Worm (Caenorhabditis elegans) whole organism, mixed stage, embryonic: ENCODE measurements around the gene T19C4.5.
A peak's percentile ranks its signal among the peaks of the same experiment; 100 is the strongest.

Source experiments
- blmp-1 ChIP-seq: fragments of 150-350 bp; optimal IDR thresholded peaks from 2 replicates; lab custom pipeline; 2014; ENCODE audit warnings: missing biosample characterization, missing genetic modification characterization
- ceh-43 ChIP-seq: fragments of 200-800 bp; sonication (Bioruptor generic); optimal IDR thresholded peaks from 2 replicates; lab custom pipeline; 2018; ENCODE audit warnings: mild to moderate bottlenecking, missing genetic modification characterization, moderate library complexity, missing compliant biosample characterization
- ceh-83 ChIP-seq: fragments of 200-800 bp; sonication (Bioruptor generic); optimal IDR thresholded peaks from 2 replicates; lab custom pipeline; 2018; ENCODE audit warnings: mild to moderate bottlenecking, missing genetic modification characterization, missing compliant biosample characterization
- ces-1 ChIP-seq: fragments of 150-350 bp; optimal IDR thresholded peaks from 2 replicates; lab custom pipeline; 2014; ENCODE audit warnings: missing biosample characterization, missing genetic modification reagents, missing genetic modification characterization
- cnd-1 ChIP-seq: fragments of 200-800 bp; sonication (Bioruptor generic); optimal IDR thresholded peaks from 2 replicates; lab custom pipeline; 2018; ENCODE audit warnings: mild to moderate bottlenecking, missing genetic modification characterization, missing compliant biosample characterization
- drap-1 ChIP-seq: fragments of 200-800 bp; sonication (Bioruptor generic); optimal IDR thresholded peaks from 3 replicates; lab custom pipeline; 2018; ENCODE audit warnings: mild to moderate bottlenecking, missing genetic modification characterization, missing compliant biosample characterization
- elt-1 ChIP-seq: sonication (generic microtip); optimal IDR thresholded peaks from 2 replicates; lab custom pipeline; 2017; ENCODE audit warnings: missing genetic modification characterization, mild to moderate bottlenecking, missing compliant biosample characterization, antibody characterized with exemption, moderate library complexity, borderline replicate concordance; ENCODE audit not compliant: insufficient read depth
- elt-3 ChIP-seq: fragments of 150-350 bp; optimal IDR thresholded peaks from 2 replicates; lab custom pipeline; 2014; ENCODE audit warnings: missing biosample characterization, missing genetic modification characterization
- flh-1 ChIP-seq: fragments of 200-800 bp; sonication (Bioruptor generic); optimal IDR thresholded peaks from 2 replicates; lab custom pipeline; 2018; ENCODE audit warnings: mild to moderate bottlenecking, missing genetic modification characterization, moderate library complexity, missing compliant biosample characterization
- ham-2 ChIP-seq: fragments of 200-800 bp; sonication (Bioruptor generic); optimal IDR thresholded peaks from 2 replicates; lab custom pipeline; 2018; ENCODE audit warnings: mild to moderate bottlenecking, missing genetic modification characterization, missing compliant biosample characterization
- hlh-1 ChIP-seq: fragments of 150-350 bp; optimal IDR thresholded peaks from 2 replicates; lab custom pipeline; 2014; ENCODE audit warnings: missing biosample characterization, missing genetic modification reagents, missing genetic modification characterization
- lin-13 ChIP-seq: fragments of 150-350 bp; optimal IDR thresholded peaks from 2 replicates; lab custom pipeline; 2014; ENCODE audit warnings: missing biosample characterization, missing genetic modification characterization
- lin-32 ChIP-seq: fragments of 200-800 bp; sonication (Bioruptor generic); optimal IDR thresholded peaks from 2 replicates; lab custom pipeline; 2018; ENCODE audit warnings: mild to moderate bottlenecking, missing genetic modification characterization, missing compliant biosample characterization
- lsy-2 ChIP-seq: fragments of 150-350 bp; optimal IDR thresholded peaks from 2 replicates; lab custom pipeline; 2014; ENCODE audit warnings: missing biosample characterization, missing genetic modification characterization
- mep-1 ChIP-seq: fragments of 150-350 bp; optimal IDR thresholded peaks from 2 replicates; lab custom pipeline; 2017; ENCODE audit warnings: missing biosample characterization, missing genetic modification reagents, missing genetic modification characterization, inconsistent platforms
- nhr-2 ChIP-seq: fragments of 150-350 bp; optimal IDR thresholded peaks from 2 replicates; lab custom pipeline; 2014; ENCODE audit warnings: missing biosample characterization, missing genetic modification characterization
- nhr-237 ChIP-seq: fragments of 150-350 bp; optimal IDR thresholded peaks from 2 replicates; lab custom pipeline; 2014; ENCODE audit warnings: missing biosample characterization, missing genetic modification characterization
- nhr-28 ChIP-seq: fragments of 150-350 bp; optimal IDR thresholded peaks from 2 replicates; lab custom pipeline; 2014; ENCODE audit warnings: missing biosample characterization, missing genetic modification characterization
- nhr-76 ChIP-seq: sonication (generic microtip); optimal IDR thresholded peaks from 2 replicates; lab custom pipeline; 2017; ENCODE audit warnings: missing biosample characterization, missing genetic modification characterization
- pha-4 ChIP-seq: fragments of 150-350 bp; optimal IDR thresholded peaks from 2 replicates; lab custom pipeline; 2018; ENCODE audit warnings: missing biosample characterization, missing genetic modification reagents, missing genetic modification characterization
- sem-2 ChIP-seq: fragments of 200-800 bp; sonication (Bioruptor generic); optimal IDR thresholded peaks from 2 replicates; lab custom pipeline; 2018; ENCODE audit warnings: mild to moderate bottlenecking, missing genetic modification characterization, missing compliant biosample characterization
- snpc-4 ChIP-seq: fragments of 150-350 bp; optimal IDR thresholded peaks from 2 replicates; lab custom pipeline; 2014; ENCODE audit warnings: missing biosample characterization, missing genetic modification characterization
- sptf-1 ChIP-seq: sonication (generic microtip); optimal IDR thresholded peaks from 2 replicates; lab custom pipeline; 2017; ENCODE audit warnings: mild to moderate bottlenecking, missing genetic modification characterization, moderate library complexity, missing compliant biosample characterization
- tbx-8 ChIP-seq: fragments of 200-800 bp; sonication (Bioruptor generic); optimal IDR thresholded peaks from 2 replicates; lab custom pipeline; 2018; ENCODE audit warnings: mild to moderate bottlenecking, missing genetic modification characterization, moderate library complexity, missing compliant biosample characterization
- unc-120 ChIP-seq: sonication (generic microtip); optimal IDR thresholded peaks from 2 replicates; lab custom pipeline; 2017; ENCODE audit warnings: missing genetic modification characterization, missing compliant biosample characterization; ENCODE audit not compliant: poor library complexity, severe bottlenecking
- unc-39 ChIP-seq: fragments of 150-350 bp; optimal IDR thresholded peaks from 2 replicates; lab custom pipeline; 2014; ENCODE audit warnings: missing biosample characterization, missing genetic modification characterization
- unc-62 ChIP-seq: fragments of 150-350 bp; optimal IDR thresholded peaks from 2 replicates; lab custom pipeline; 2014; ENCODE audit warnings: missing biosample characterization, missing genetic modification reagents, missing genetic modification characterization
- zip-8 ChIP-seq: fragments of 150-350 bp; optimal IDR thresholded peaks from 2 replicates; lab custom pipeline; 2014; ENCODE audit warnings: missing biosample characterization, missing genetic modification characterization
- ztf-11 ChIP-seq: fragments of 150-350 bp; optimal IDR thresholded peaks from 2 replicates; lab custom pipeline; 2014; ENCODE audit warnings: missing biosample characterization, missing genetic modification characterization

The T19C4.5 gene

ce11 chrV:11200316-11200715 lies 28.3 kb downstream of the T19C4.5 start, which contains the start of gene K10D6.3:
K10D6.3 (plus strand) TSS chrV:11200616.
- no peak for TF ChIP-seq ceh-83 (GFP tag; lab: Kevin White, UChicago)
- TF ChIP-seq mep-1 = no peak
- TF ChIP-seq lin-13 (tag; lab: Kevin White, UChicago) = no peak
- no peak for TF ChIP-seq snpc-4 (tag; lab: Kevin White, UChicago)
- TF ChIP-seq lin-32 (GFP tag; lab: Kevin White, UChicago) = no peak

ce11 chrV:11201826-11202565 lies 30.0 kb downstream of the T19C4.5 start, which contains the start of gene K10D6.4:
K10D6.4 (plus strand) TSS chrV:11201925.
- TF ChIP-seq drap-1 (no peak), unc-39 (no peak), sem-2 (GFP tag; lab: Kevin White, UChicago) (no peak), blmp-1 (tag; lab: Kevin White, UChicago) (no peak), ces-1 (no peak), nhr-76 (tag; lab: Kevin White, UChicago) (no peak), ham-2 (GFP tag; lab: Kevin White, UChicago) (no peak), nhr-28 (tag; lab: Kevin White, UChicago) (no peak), tbx-8 (GFP tag; lab: Kevin White, UChicago) (no peak), nhr-2 (tag; lab: Kevin White, UChicago) (no peak), ceh-83 (GFP tag; lab: Kevin White, UChicago) (no peak), sptf-1 (tag; lab: Kevin White, UChicago) (no peak), zip-8 (tag; lab: Kevin White, UChicago) (no peak), pha-4 (tag; lab: Kevin White, UChicago) (no peak), flh-1 (GFP tag; lab: Kevin White, UChicago) (no peak), hlh-1 (tag; lab: Kevin White, UChicago) (no peak), elt-1 (tag; lab: Kevin White, UChicago) (no peak), ztf-11 (no peak), mep-1 (no peak), lin-13 (tag; lab: Kevin White, UChicago) (no peak)

- TF ChIP-seq lsy-2 (no peak), ceh-43 (GFP tag; lab: Kevin White, UChicago) (no peak), lin-32 (GFP tag; lab: Kevin White, UChicago) (no peak), sem-2 (GFP tag; lab: Kevin White, UChicago) (no peak), elt-3 (tag; lab: Kevin White, UChicago) (no peak), ztf-11 (no peak), unc-62 (GFP tag; lab: Kevin White, UChicago) (no peak), flh-1 (GFP tag; lab: Kevin White, UChicago) (no peak), sptf-1 (tag; lab: Kevin White, UChicago) (no peak), cnd-1 (tag; lab: Kevin White, UChicago) (no peak), nhr-237 (no peak), hlh-1 (tag; lab: Kevin White, UChicago) (no peak)
These were observed 32.4 kb downstream of the T19C4.5 start for ce11 chrV:11204452-11204851.

ce11 chrV:11206467-11206866 lies 34.5 kb downstream of the T19C4.5 start:
- TF ChIP-seq zip-8 (tag; lab: Kevin White, UChicago) (peak; percentile 93), elt-1 (tag; lab: Kevin White, UChicago) (no peak), unc-120 (tag; lab: Kevin White, UChicago) (no peak), unc-39 (no peak), ham-2 (GFP tag; lab: Kevin White, UChicago) (no peak), unc-62 (GFP tag; lab: Kevin White, UChicago) (no peak), nhr-237 (no peak), pha-4 (tag; lab: Kevin White, UChicago) (no peak), ceh-83 (GFP tag; lab: Kevin White, UChicago) (no peak), drap-1 (no peak), nhr-28 (tag; lab: Kevin White, UChicago) (no peak), nhr-2 (tag; lab: Kevin White, UChicago) (peak; percentile 85), sem-2 (GFP tag; lab: Kevin White, UChicago) (no peak)
